Fruit fly (Drosophila melanogaster) S2 (cell line): ENCODE data around the gene CG10638.

ENCODE experiments used
- CG8478 ChIP-seq: fragments of >200 bp; optimal IDR thresholded peaks from 2 replicates; lab custom pipeline; 2018
- CTCF ChIP-seq, 2 experiments: fragments of >200 bp; optimal IDR thresholded peaks; 2 replicates each; lab custom pipeline; 2018

The CG10638 gene

DNA sequence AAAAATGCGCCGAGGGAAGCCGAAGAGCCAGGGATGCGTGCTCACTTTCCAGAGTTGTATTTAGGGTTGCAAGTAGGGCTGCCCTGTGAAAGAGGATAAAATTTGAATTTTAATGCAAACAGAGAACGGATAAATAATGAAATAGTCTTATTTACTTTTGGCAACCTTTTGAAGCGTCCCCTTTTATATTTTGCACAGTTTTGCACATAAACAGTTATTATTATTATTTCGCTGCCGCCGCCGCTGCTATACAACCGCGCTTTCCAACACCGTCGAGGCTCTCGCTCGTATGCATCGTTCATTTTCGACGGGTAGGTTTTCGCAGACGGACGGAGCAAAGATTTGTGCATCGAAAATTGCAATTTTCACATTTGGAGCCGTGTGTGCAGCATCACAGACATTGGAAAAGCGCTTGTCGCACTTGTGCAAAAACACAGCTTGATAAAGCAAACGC, 13.7 kb upstream of the CG10638 start, which contains the start of the genes sti and tral:
Gene sti, minus strand, starts transcription at position 54 of the 454 bp plus-strand sequence.
Gene tral, plus strand, starts transcription at position 298 of the 454 bp plus-strand sequence.
- TF ChIP-seq CTCF (optimal IDR thresholded peaks at IDR 0.05; lab: Kevin White, UChicago) (no peak), CG8478 (no peak)

DNA sequence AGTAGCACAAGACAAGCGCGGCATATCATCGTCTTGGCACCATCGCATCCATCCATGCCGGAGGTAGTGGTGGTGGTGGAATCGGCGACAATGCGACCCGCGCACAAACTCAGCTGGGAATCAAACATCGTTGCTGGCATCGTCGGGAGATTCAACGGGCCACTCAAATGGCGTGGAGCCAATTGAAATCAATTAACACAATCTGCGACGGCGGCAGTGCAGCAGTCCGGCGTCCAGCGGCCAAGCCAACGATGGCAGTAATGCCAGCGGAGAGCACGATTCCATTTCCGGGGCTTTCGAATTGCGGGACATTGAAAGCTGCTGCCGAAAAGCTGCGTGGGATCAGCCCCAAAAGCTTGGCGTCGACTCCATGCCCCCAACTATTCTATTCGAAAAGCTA, 6.5 kb upstream of the CG10638 start, which contains the start of gene CG10654:
Gene CG10654, minus strand, starts transcription at position 270 of the 400 bp plus-strand sequence.
- TF ChIP-seq CG8478 (no peak), CTCF (optimal IDR thresholded peaks at IDR 0.05; lab: Kevin White, UChicago) (no peak)

DNA sequence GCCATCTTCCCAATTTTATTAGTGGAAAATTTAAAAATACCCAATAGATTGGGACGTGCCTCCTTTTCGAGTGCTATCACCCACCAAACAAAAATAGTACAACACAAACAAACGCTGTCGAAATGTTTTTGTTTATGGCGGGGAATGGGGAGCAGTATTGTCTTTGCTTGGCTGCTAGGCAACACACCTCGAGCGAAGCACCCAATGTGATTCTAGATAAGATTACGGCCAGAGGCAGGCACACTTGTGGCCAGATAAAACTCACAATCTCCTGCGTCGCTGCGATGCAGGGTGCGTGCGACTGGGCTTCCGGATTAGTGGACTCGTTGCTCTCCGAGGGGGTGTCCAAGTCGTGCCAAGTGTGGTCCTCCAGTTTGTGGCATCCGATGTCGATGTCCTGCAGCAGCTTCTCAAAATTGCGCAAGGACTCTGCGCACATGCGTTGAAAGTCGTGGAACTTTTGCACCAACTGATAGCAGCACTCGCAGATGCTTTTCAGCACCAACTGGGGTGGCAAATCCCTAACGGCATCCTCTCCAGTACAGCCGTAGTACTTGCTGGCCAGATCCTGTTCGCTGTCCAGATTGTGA, 5.9 kb upstream of the CG10638 start:
- TF ChIP-seq CG8478 (no peak), CTCF (optimal IDR thresholded peaks at IDR 0.05; lab: Kevin White, UChicago) (no peak)

DNA sequence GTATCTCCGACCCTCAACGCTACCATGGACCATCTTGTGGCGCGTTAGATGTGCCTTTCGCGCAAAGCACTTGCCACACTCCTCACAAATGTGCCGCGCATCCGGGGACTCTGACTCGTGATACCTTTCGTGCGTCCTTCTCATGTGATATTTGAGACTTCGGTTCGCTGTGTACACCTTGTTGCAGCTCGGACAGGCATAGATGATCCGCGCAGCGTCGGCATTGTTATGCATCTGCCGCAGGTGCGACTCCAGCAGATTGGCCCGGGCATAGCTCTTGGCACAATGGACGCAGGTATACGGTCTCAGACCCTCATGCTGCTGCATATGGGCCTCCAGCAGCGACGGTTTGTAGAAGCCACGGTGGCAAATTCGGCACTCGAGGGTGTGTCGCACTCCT, 4.9 kb upstream of the CG10638 start:
- TF ChIP-seq CG8478: no peak
- TF ChIP-seq CTCF (optimal IDR thresholded peaks at IDR 0.05; lab: Kevin White, UChicago): no peak

DNA sequence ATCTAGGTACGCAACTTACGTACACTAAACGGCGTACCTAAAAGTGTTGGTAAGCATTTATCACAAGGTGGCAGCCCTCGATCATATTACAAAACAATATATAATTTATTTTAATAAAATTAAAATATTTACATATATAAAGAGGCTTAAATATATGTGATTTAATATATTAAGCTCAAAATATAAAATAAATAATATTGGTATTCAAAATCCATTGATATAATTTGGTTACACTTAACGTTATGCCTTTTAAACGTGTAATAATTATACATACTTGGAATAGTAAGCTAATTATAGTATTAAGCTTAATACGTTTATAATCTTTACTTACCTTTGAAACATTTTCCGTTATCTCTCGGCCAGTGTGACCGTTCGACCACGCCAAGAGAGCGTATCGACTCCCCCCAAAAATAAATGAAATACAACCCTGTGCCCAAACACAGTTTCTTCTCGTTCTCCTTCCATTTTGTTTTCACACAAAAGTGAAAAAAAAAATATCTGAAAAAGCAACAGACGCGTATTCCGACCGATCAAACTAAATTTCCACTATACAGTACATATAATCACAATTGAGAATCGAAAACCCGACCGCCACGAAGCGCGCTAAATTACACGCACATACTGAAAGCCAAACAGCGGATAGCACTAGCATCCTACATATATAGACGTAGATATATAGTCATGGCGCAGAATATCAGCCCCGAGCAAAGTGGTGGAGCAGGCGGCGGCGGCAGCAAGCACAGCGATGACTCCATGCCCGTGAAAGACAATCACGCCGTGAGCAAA, 2.9 kb upstream of the CG10638 start, which contains the start of the genes CG10646 and vih:
Gene CG10646, minus strand, starts transcription at position 30 of the 786 bp plus-strand sequence.
Gene vih, plus strand, starts transcription at position 428 of the 786 bp plus-strand sequence.
- TF ChIP-seq CTCF (optimal IDR thresholded peaks at IDR 0.05; lab: Kevin White, UChicago): no peak
- no peak for TF ChIP-seq CG8478

DNA sequence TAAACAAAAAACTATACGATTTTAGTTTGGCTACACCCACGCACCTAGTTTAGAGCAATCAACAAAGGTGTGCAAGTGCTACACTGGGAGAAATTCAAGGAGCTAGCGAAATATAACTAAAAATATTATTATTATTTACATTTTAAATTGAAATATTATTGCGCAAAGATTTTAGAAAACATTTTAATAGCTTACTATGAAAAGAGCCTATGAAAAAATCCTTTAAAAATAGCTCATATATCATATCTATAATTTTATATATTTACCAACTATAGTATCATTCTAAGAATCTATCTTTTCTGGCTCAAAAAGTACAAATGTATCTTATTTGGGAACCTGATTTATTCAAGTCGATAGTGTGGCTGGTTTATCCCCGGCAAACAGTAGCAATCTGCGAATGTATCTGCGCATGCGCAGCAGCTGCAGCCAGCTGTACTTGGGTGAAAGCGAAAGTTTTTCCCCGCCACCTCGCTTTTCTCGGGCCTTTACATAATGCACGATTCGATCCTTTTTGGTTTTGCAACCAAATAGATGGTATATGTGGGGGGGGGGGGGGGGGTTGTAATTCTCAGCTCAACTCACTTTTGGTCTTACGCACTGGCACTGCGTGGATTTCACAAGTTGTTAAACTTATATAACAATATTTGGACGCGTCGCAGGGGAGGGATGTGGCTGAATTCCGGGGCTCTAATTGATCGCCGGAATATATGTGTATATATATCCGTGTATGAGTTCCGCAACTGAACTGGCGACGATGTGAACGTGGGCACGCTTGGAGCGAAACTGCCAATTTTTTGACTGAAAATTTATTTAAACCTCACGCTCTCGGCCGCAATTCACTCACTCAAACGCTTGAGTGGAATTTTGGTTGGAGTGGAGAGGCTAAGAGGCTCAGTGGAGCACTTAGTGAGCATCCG, 4.4 kb downstream of the CG10638 start, which contains the start of gene CG10657:
Gene CG10657, minus strand, starts transcription at position 789 of the 917 bp plus-strand sequence.
- TF ChIP-seq CG8478 (no peak), CTCF (optimal IDR thresholded peaks at IDR 0.05; lab: Kevin White, UChicago) (no peak)

DNA sequence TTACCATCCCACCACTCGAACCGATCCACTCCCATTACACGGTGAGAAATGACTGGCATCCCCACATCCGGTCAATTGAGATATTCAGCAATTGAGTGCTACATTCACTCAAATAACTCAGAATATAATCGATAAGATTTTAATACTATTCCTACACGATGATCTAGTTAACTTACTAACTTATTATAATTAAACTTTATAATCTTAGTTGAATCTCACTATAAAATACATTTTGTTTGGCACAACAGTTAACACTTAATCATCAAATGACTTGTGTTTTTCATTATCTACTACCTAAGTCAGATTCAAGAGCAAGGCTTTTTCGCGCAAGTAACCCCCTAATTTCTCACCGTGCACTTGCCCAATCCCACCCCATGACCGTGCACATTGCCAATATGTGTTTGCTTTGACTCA, 5.8 kb downstream of the CG10638 start:
- TF ChIP-seq CG8478 (no peak), CTCF (optimal IDR thresholded peaks at IDR 0.05; lab: Kevin White, UChicago) (no peak)

DNA sequence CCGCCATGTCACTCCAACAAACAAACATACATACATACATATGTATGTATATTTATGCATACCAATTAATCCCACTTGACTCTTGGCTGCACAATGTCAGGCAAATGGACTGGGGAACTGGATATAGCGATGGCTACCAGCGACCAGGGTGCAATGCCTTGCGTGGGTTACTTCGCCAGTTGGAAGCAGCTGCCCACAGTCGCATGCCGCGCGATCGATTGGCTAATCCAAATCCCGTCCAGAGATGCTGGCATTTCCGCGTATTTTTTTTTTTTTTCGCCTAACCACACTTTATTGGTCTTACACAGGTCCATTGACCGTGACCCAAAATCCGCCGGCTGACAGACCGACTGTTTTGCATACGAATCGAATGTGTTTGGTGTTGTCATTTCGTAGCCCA, 6.8 kb downstream of the CG10638 start:
- no peak for TF ChIP-seq CG8478
- TF ChIP-seq CTCF (optimal IDR thresholded peaks at IDR 0.05; lab: Kevin White, UChicago): no peak

DNA sequence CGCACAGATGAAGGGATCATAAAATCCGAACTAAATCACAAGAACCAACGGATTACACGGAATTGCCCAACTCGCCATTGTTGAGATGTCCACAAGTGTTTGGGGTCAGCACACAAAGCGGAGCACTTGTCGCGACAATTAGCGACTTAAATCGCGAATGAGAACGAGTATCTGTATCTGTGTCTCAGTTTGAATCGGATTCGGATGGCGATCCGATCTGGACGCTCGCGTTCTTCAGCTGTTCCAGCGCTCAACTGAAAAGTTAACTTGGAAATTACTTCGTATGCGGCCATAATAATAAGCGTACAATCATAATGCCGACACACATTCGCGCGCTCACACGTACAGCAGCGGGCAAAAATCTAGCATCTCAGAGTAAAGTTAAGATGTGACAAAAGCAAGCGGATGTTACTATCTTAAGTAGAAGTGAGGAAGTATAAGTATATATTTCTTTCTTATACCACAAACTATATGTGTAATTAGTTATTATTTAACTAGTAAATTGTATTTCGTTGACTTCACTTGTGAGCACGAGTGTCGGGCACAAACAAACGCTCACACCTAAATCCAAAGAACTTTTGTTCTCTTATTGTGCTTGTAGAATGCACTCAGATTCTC, 10.6 kb downstream of the CG10638 start, which contains the start of gene CG10660:
Gene CG10660, minus strand, starts transcription at position 259 of the 618 bp plus-strand sequence.
- no peak for TF ChIP-seq CTCF (optimal IDR thresholded peaks at IDR 0.05; lab: Kevin White, UChicago)
- no peak for TF ChIP-seq CG8478

DNA sequence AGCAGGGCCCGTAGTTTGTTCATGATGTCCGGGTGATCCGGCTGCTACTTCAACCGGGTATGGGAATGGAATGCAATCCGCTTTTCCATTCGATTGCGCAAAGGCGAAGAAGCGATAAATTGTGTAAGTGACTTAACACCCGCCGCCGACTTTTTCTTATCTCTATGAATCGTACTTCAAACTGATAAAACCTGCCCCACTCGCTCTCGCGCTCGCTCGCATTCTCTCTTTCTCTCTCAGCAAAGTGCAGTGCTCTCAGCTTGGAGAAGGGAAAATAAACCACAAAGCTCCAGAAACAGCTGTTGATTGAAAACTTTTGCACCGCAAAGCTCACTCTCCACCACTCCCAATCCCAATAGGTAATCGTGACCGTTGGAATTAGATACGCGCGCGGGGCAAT, 11.2 kb downstream of the CG10638 start:
- TF ChIP-seq CTCF (optimal IDR thresholded peaks at IDR 0.05; lab: Kevin White, UChicago) (no peak), CG8478 (no peak)

DNA sequence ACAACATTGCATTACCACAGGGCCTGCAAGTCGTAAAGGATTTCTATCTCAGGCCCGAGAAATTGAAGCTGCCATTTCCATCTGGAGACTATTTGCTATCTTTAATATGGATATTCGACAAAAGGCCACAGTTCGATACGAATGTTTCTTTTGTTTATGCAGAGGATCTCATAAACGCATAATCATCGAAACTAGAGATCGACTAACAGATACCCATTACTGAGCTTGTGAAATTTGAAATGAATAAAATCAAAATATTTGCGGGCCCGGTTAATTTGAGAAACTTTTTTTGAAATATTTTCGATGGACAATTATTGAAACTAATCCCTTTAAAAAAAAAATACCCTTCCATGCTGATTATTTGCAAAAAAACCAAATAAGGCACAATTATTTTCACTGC, 14.9 kb downstream of the CG10638 start:
- TF ChIP-seq CTCF (optimal IDR thresholded peaks at IDR 0.05; lab: Kevin White, UChicago): no peak
- TF ChIP-seq CG8478: no peak

DNA sequence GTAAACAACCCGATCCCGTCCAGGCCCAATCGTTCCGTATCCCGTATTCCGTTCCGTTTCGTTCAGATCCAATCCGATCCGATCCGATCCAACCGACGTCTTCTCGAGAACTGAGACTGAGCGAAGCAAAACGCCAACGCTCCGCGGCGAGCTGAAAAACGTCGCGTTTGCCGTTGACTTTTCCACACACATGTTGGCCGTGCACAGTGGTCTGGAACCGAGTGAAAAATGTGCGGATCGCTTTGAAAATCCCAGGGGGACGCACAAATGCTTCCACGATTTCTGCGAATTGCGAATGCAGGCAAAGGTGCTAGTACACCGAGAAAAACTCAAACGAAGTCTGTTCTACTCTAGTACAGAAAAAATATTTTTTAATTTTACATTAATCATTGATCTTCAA, 16.2 kb downstream of the CG10638 start, which contains the start of gene CG10663:
Gene CG10663, minus strand, starts transcription at position 88 of the 400 bp plus-strand sequence.
- no peak for TF ChIP-seq CTCF (optimal IDR thresholded peaks at IDR 0.05; lab: Kevin White, UChicago)
- TF ChIP-seq CG8478: no peak

DNA sequence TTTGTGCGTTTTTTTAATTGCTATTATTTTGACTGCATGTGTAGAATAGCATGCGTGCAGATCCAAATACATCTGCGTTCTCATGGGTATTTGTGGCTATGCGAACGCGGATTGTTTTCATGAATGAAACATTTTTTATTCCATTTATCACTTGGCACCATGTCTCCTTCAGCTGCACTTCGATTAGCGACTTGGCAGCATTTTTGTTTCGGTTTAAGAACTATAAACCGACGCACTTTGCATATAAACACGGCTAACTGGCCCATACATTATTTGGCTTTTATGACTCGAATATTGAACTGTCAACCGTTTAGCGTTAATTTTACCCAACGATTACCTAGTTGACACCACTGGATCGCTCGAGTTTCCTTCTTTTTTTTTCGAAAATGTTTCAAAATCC, 16.6 kb downstream of the CG10638 start:
- TF ChIP-seq CG8478 (no peak), CTCF (optimal IDR thresholded peaks at IDR 0.05; lab: Kevin White, UChicago) (no peak)

DNA sequence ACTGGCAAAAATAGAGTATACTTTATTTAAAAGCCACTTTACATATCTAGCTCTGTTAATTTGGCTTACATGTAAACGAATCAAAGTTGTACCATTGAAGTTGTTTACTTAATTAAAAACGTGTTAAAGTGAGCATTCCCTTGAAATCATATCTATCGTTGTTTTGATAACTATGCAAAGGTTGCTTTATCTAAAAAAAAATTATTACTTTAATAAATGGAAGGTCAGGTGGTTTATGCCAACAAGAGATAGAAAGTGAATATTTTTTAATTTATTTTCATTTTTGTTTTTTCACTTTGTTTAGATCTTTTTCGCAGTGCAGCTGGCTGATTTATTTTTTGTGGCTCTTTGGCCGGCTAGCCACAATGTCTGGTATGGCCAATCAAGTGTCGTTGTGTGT, 18.2 kb downstream of the CG10638 start:
- TF ChIP-seq CG8478 (no peak), CTCF (optimal IDR thresholded peaks at IDR 0.05; lab: Kevin White, UChicago) (no peak)
